Worm (Caenorhabditis elegans) whole organism, young adult: ENCODE data around the gene F13E9.16.

Source experiments
- C17E4.6 ChIP-seq: fragments of 200-800 bp; sonication (Bioruptor generic); IDR thresholded peaks from 2 replicates; pipeline ENCODE4 v1.3.6; 2022; ENCODE audit warnings: missing genetic modification reagents, missing genetic modification characterization, missing compliant biosample characterization
- Y53F4B.3 ChIP-seq: fragments of 200-800 bp; sonication (Bioruptor generic); IDR thresholded peaks from 2 replicates; pipeline ENCODE4 v1.3.6; 2022; ENCODE audit warnings: missing genetic modification reagents, missing genetic modification characterization, missing compliant biosample characterization
- atf-7 ChIP-seq: sonication (generic microtip); optimal IDR thresholded peaks from 2 replicates; lab custom pipeline; 2017; ENCODE audit warnings: mild to moderate bottlenecking, missing genetic modification characterization, missing compliant biosample characterization
- bed-2 ChIP-seq: fragments of 200-800 bp; sonication (Bioruptor generic); IDR thresholded peaks from 2 replicates; pipeline ENCODE4 v1.3.6; 2022; ENCODE audit warnings: missing genetic modification reagents, missing genetic modification characterization, missing compliant biosample characterization
- egl-44 ChIP-seq: fragments of 200-800 bp; sonication (Bioruptor generic); IDR thresholded peaks from 2 replicates; pipeline ENCODE4 v1.3.6; 2022; ENCODE audit warnings: missing genetic modification reagents, missing genetic modification characterization, missing compliant biosample characterization
- hmg-1.2 ChIP-seq: fragments of 200-800 bp; sonication (Bioruptor generic); IDR thresholded peaks from 2 replicates; pipeline ENCODE4 v1.3.6; 2022; ENCODE audit warnings: missing genetic modification reagents, missing genetic modification characterization, missing compliant biosample characterization
- rcor-1 ChIP-seq: fragments of 200-800 bp; sonication (Bioruptor generic); IDR thresholded peaks from 2 replicates; pipeline ENCODE4 v1.3.6; 2022; ENCODE audit warnings: missing genetic modification reagents, missing genetic modification characterization, missing compliant biosample characterization
- sea-2 ChIP-seq: fragments of 200-800 bp; sonication (Bioruptor generic); IDR thresholded peaks from 2 replicates; pipeline ENCODE4 v1.3.6; 2022; ENCODE audit warnings: missing genetic modification characterization, missing compliant biosample characterization
- snpc-4 ChIP-seq, 5 experiments: fragments of 150-350 bp in 1 of 5; sonication (generic microtip) in 4 of 5; optimal IDR thresholded peaks; 2 replicates each; lab custom pipeline; 2014 to 2018; ENCODE audit warnings: missing genetic modification characterization in 5 of 5, missing biosample characterization in 3 of 5, antibody characterized with exemption in 2 of 5, mild to moderate bottlenecking in 2 of 5, missing compliant biosample characterization in 2 of 5, missing genotype in 2 of 5, moderate library complexity in 2 of 5, missing genetic modification reagents in 1 of 5
- unc-130 ChIP-seq: sonication (generic microtip); optimal IDR thresholded peaks from 2 replicates; lab custom pipeline; 2016; ENCODE audit warnings: missing genetic modification reagents, missing genetic modification characterization, missing compliant biosample characterization
- unc-62 ChIP-seq: fragments of 150-350 bp; optimal IDR thresholded peaks from 2 replicates; lab custom pipeline; 2014; ENCODE audit warnings: missing biosample characterization, missing genetic modification reagents, missing genetic modification characterization

ce11 chrIV:10852403-10852802 lies 34.8 kb downstream of the F13E9.16 start:
- no peak for TF ChIP-seq atf-7
- no peak for TF ChIP-seq rcor-1
- no peak for TF ChIP-seq sea-2 (GFP tag; lab: Robert Waterston, UW)
- TF ChIP-seq unc-130: no peak
- no peak for TF ChIP-seq snpc-4 (GFP tag; optimal IDR thresholded peaks at IDR 0.05; lab: Kevin White, UChicago)
- no peak for TF ChIP-seq snpc-4 (tag; optimal IDR thresholded peaks at IDR 0.05; lab: Kevin White, UChicago)
- TF ChIP-seq bed-2 (GFP tag; lab: Robert Waterston, UW): no peak
- no peak for TF ChIP-seq egl-44 (GFP tag; lab: Robert Waterston, UW)
- TF ChIP-seq unc-62 (GFP tag; lab: Kevin White, UChicago): no peak
- no peak for TF ChIP-seq C17E4.6
- TF ChIP-seq Y53F4B.3 (GFP tag; lab: Robert Waterston, UW): no peak
- TF ChIP-seq hmg-1.2 (GFP tag; lab: Robert Waterston, UW): peak; percentile 25; the same call in 1 of the 2 replicates
